Fruit fly (Drosophila melanogaster) whole organism, prepupa: ENCODE measurements around the gene DPCoAC.

Source experiments
- CG11294 ChIP-seq: fragments of 200-800 bp; sonication (Bioruptor generic); IDR thresholded peaks from 2 replicates; pipeline ENCODE4 v1.3.6; 2022; ENCODE audit warnings: missing biosample characterization, missing genetic modification characterization
- CG11762 ChIP-seq: fragments of 200-800 bp; sonication (Bioruptor generic); optimal IDR thresholded peaks from 3 replicates; lab custom pipeline; 2016; ENCODE audit warnings: missing biosample characterization, missing genetic modification characterization; ENCODE audit not compliant: insufficient read depth
- CG11902 ChIP-seq: fragments of 200-800 bp; sonication (Bioruptor generic); optimal IDR thresholded peaks from 3 replicates; lab custom pipeline; 2016; ENCODE audit warnings: missing biosample characterization, missing genetic modification characterization
- CG15336 ChIP-seq: fragments of 200-800 bp; sonication (Bioruptor generic); IDR thresholded peaks from 2 replicates; pipeline ENCODE4 v1.3.6; 2022; ENCODE audit warnings: missing biosample characterization, missing genetic modification characterization
- CG1621 ChIP-seq: fragments of 200-800 bp; sonication (Bioruptor generic); optimal IDR thresholded peaks from 3 replicates; lab custom pipeline; 2018; ENCODE audit warnings: missing biosample characterization, mild to moderate bottlenecking, missing genetic modification characterization
- CG3032 ChIP-seq: fragments of 200-800 bp; optimal IDR thresholded peaks from 2 replicates; lab custom pipeline; 2019; ENCODE audit warnings: missing biosample characterization, mild to moderate bottlenecking, missing genetic modification characterization, moderate library complexity
- CG34406 ChIP-seq: fragments of 200-800 bp; sonication (Bioruptor generic); optimal IDR thresholded peaks from 3 replicates; lab custom pipeline; 2016; ENCODE audit warnings: missing biosample characterization, missing genetic modification characterization
- CG3919 ChIP-seq: fragments of 200-800 bp; sonication (Bioruptor generic); optimal IDR thresholded peaks from 3 replicates; lab custom pipeline; 2016; ENCODE audit warnings: missing biosample characterization, missing genetic modification characterization
- CG6163 ChIP-seq: fragments of 200-800 bp; sonication (Bioruptor generic); IDR thresholded peaks from 3 replicates; pipeline ENCODE4 v1.3.6; 2022; ENCODE audit warnings: missing biosample characterization, missing genetic modification characterization
- CG6276 ChIP-seq: fragments of 200-800 bp; sonication (Bioruptor generic); optimal IDR thresholded peaks from 2 replicates; lab custom pipeline; 2017; ENCODE audit warnings: missing biosample characterization, mild to moderate bottlenecking, missing genetic modification characterization
- CG6808 ChIP-seq: fragments of 200-800 bp; sonication (Bioruptor generic); optimal IDR thresholded peaks from 3 replicates; lab custom pipeline; 2017; ENCODE audit warnings: missing biosample characterization, missing genetic modification characterization, mild to moderate bottlenecking, moderate library complexity, missing genetic modification reagents
- CG6854 ChIP-seq: fragments of 200-800 bp; sonication (Bioruptor generic); optimal IDR thresholded peaks from 2 replicates; lab custom pipeline; 2017; ENCODE audit warnings: missing biosample characterization, mild to moderate bottlenecking, missing genetic modification characterization
- CG8119 ChIP-seq: fragments of 200-800 bp; sonication (Bioruptor generic); IDR thresholded peaks from 3 replicates; pipeline ENCODE4 v1.3.6; 2022; ENCODE audit warnings: missing biosample characterization, missing genetic modification characterization
- CG9139 ChIP-seq: fragments of 200-800 bp; sonication (Bioruptor generic); optimal IDR thresholded peaks from 3 replicates; lab custom pipeline; 2017; ENCODE audit warnings: missing biosample characterization, mild to moderate bottlenecking, missing genetic modification characterization
- Eip75B ChIP-seq: fragments of 200-800 bp; sonication (Bioruptor generic); optimal IDR thresholded peaks from 3 replicates; lab custom pipeline; 2016; ENCODE audit warnings: missing biosample characterization, missing genetic modification characterization
- Eip78C ChIP-seq: fragments of 200-800 bp; sonication (Bioruptor generic); peaks from one replicate; lab custom pipeline; 2016; ENCODE audit warnings: missing biosample characterization, missing genetic modification characterization
- Ets96B ChIP-seq: fragments of 200-800 bp; optimal IDR thresholded peaks from 2 replicates; lab custom pipeline; 2019; ENCODE audit warnings: missing biosample characterization, mild to moderate bottlenecking, missing genetic modification characterization, moderate library complexity
- Hr38 ChIP-seq: sonication (Bioruptor generic); optimal IDR thresholded peaks from 2 replicates; lab custom pipeline; 2016; ENCODE audit warnings: missing biosample characterization, missing genetic modification characterization
- Hr4 ChIP-seq: fragments of 200-800 bp; sonication (Bioruptor generic); optimal IDR thresholded peaks from 3 replicates; lab custom pipeline; 2016; ENCODE audit warnings: missing biosample characterization, missing genetic modification characterization
- Lpt ChIP-seq: fragments of 200-800 bp; sonication (Bioruptor generic); optimal IDR thresholded peaks from 3 replicates; lab custom pipeline; 2016; ENCODE audit warnings: missing biosample characterization, missing genetic modification characterization
- Smox ChIP-seq: fragments of 200-800 bp; sonication (Bioruptor generic); optimal IDR thresholded peaks from 3 replicates; lab custom pipeline; 2016; ENCODE audit warnings: missing biosample characterization, missing genetic modification characterization
- achi ChIP-seq: fragments of 200-800 bp; sonication (Bioruptor generic); optimal IDR thresholded peaks from 3 replicates; lab custom pipeline; 2016; ENCODE audit warnings: missing biosample characterization, missing genetic modification characterization
- cyc ChIP-seq: fragments of 200-800 bp; sonication (Bioruptor generic); optimal IDR thresholded peaks from 3 replicates; lab custom pipeline; 2016; ENCODE audit warnings: missing biosample characterization, missing genetic modification characterization
- eg ChIP-seq: fragments of 200-800 bp; sonication (Bioruptor generic); IDR thresholded peaks from 3 replicates; pipeline ENCODE4 v1.3.6; 2022; ENCODE audit warnings: missing biosample characterization, missing genetic modification characterization
- fd59A ChIP-seq: fragments of 200-800 bp; sonication (Bioruptor generic); optimal IDR thresholded peaks from 2 replicates; lab custom pipeline; 2017; ENCODE audit warnings: missing biosample characterization, mild to moderate bottlenecking, missing genetic modification characterization, missing genetic modification reagents
- lz ChIP-seq: fragments of 200-800 bp; sonication (Bioruptor generic); optimal IDR thresholded peaks from 3 replicates; lab custom pipeline; 2016; ENCODE audit warnings: missing biosample characterization, missing genetic modification characterization
- net ChIP-seq: fragments of 200-800 bp; sonication (Bioruptor generic); optimal IDR thresholded peaks from 3 replicates; lab custom pipeline; 2016; ENCODE audit warnings: missing biosample characterization, missing genetic modification characterization
- pdm3 ChIP-seq: fragments of 200-800 bp; sonication (Bioruptor generic); optimal IDR thresholded peaks from 3 replicates; lab custom pipeline; 2016; ENCODE audit warnings: missing biosample characterization, missing genetic modification characterization
- ss ChIP-seq, 2 experiments: fragments of 200-800 bp; sonication (Bioruptor generic); optimal IDR thresholded peaks; 2 replicates in 1 of 2; 3 replicates in 1 of 2; lab custom pipeline; 2017 to 2018; ENCODE audit warnings: mild to moderate bottlenecking in 2 of 2, missing biosample characterization in 2 of 2, missing genetic modification characterization in 2 of 2, moderate library complexity in 1 of 2
- svp ChIP-seq: fragments of 200-800 bp; sonication (Bioruptor generic); peaks from one replicate; lab custom pipeline; 2016; ENCODE audit warnings: missing biosample characterization, missing genetic modification characterization
- vri ChIP-seq: fragments of 200-800 bp; sonication (Bioruptor generic); optimal IDR thresholded peaks from 3 replicates; lab custom pipeline; 2016; ENCODE audit warnings: missing biosample characterization, mild to moderate bottlenecking, missing genetic modification characterization

Gene DPCoAC

dm6 chr3R:20557415-20558105 lies at the start of gene DPCoAC, which contains the start of gene CG5180 (continued):
- TF ChIP-seq Hr38 (GFP tag; lab: Kevin White, UChicago) (no peak), CG11294 (GFP tag; lab: Robert Waterston, UW) (peak; percentile 36; the same call in 1 of the 2 replicates), Ets96B (tag; lab: Kevin White, UChicago) (no peak), vri (GFP tag; lab: Kevin White, UChicago) (peak; percentile 70), CG6808 (GFP tag; lab: Kevin White, UChicago) (peak; percentile 40), CG6854 (GFP tag; lab: Kevin White, UChicago) (peak; percentile 16), fd59A (GFP tag; lab: Kevin White, UChicago) (no peak), Hr4 (GFP tag; lab: Kevin White, UChicago) (peak; percentile 68), lz (GFP tag; lab: Kevin White, UChicago) (peak; percentile 15)
- TF ChIP-seq, all 60 proteins: peak for 48

- TF ChIP-seq Smox = no peak
- TF ChIP-seq achi (GFP tag; lab: Kevin White, UChicago) = no peak
- no peak for TF ChIP-seq eg (GFP tag; lab: Robert Waterston, UW)
- no peak for TF ChIP-seq cyc (GFP tag; lab: Kevin White, UChicago)
- TF ChIP-seq CG1621 (tag; lab: Kevin White, UChicago) = no peak
- TF ChIP-seq CG6276 = no peak
Measured at dm6 chr3R:20605562-20606155, 48.2 kb upstream of the DPCoAC start.

dm6 chr3R:20605078-20605477 lies 47.6 kb upstream of the DPCoAC start:
- TF ChIP-seq CG1621 (tag; lab: Kevin White, UChicago) = peak; percentile 6
- no peak for TF ChIP-seq Smox
- no peak for TF ChIP-seq CG6808 (GFP tag; lab: Kevin White, UChicago)
- TF ChIP-seq, all 60 proteins: peak for 1

- TF ChIP-seq Eip78C (GFP tag; lab: Kevin White, UChicago) (peak; percentile 66), CG1621 (tag; lab: Kevin White, UChicago) (peak; percentile 59), CG15336 (GFP tag; lab: Robert Waterston, UW) (peak; percentile 45; the same call in 1 of the 2 replicates), CG6276 (peak; percentile 20), CG3032 (no peak), Lpt (peak; percentile 62), CG6163 (peak; percentile 56; the same call in 1 of the 3 replicates), CG9139 (GFP tag; lab: Kevin White, UChicago) (peak; percentile 6), CG8119 (GFP tag; lab: Robert Waterston, UW) (peak; percentile 23; the same call in 1 of the 3 replicates), CG11902 (GFP tag; lab: Kevin White, UChicago) (no peak), eg (GFP tag; lab: Robert Waterston, UW) (no peak), Eip75B (GFP tag; lab: Kevin White, UChicago) (peak; percentile 6), ss (GFP tag; optimal IDR thresholded peaks at IDR 0.05; lab: Kevin White, UChicago) (peak; percentile 1 to 51)
Measured at dm6 chr3R:20604078-20604477, 46.6 kb upstream of the DPCoAC start.

- TF ChIP-seq CG34406 (GFP tag; lab: Kevin White, UChicago) (no peak), cyc (GFP tag; lab: Kevin White, UChicago) (no peak), pdm3 (GFP tag; lab: Kevin White, UChicago) (no peak), CG6276 (no peak), CG11762 (GFP tag; lab: Kevin White, UChicago) (no peak), CG3919 (no peak)
Measured at dm6 chr3R:20602599-20602998, 45.1 kb upstream of the DPCoAC start.

dm6 chr3R:20600109-20600508 lies 42.6 kb upstream of the DPCoAC start:
- TF ChIP-seq svp (GFP tag; lab: Kevin White, UChicago) (peak; percentile 72), net (GFP tag; lab: Kevin White, UChicago) (no peak)
- TF ChIP-seq, all 60 proteins: peak for 1
